Worm (Caenorhabditis elegans) whole organism, L1 larva: Measurements from ENCODE around the gene R07A4.4.

ENCODE experiments used
- C16A3.4 ChIP-seq: fragments of 150-350 bp; optimal IDR thresholded peaks from 2 replicates; lab custom pipeline; 2014; ENCODE audit warnings: missing biosample characterization, missing genetic modification characterization
- F16B12.6 ChIP-seq: fragments of 150-350 bp; optimal IDR thresholded peaks from 2 replicates; lab custom pipeline; 2014; ENCODE audit warnings: missing biosample characterization, missing genetic modification characterization
- Y116A8C.19 ChIP-seq: sonication (generic microtip); optimal IDR thresholded peaks from 2 replicates; lab custom pipeline; 2016; ENCODE audit warnings: missing compliant biosample characterization, missing genetic modification characterization, borderline replicate concordance
- aha-1 ChIP-seq: fragments of 150-350 bp; optimal IDR thresholded peaks from 2 replicates; lab custom pipeline; 2014; ENCODE audit warnings: missing biosample characterization, missing genetic modification characterization
- ama-1 ChIP-seq: fragments of 150-350 bp; optimal IDR thresholded peaks from 2 replicates; lab custom pipeline; 2014
- blmp-1 ChIP-seq: fragments of 150-350 bp; optimal IDR thresholded peaks from 2 replicates; lab custom pipeline; 2014; ENCODE audit warnings: missing biosample characterization, missing genetic modification characterization
- ceh-82 ChIP-seq, 3 experiments: fragments of 150-350 bp in 1 of 3; sonication (generic microtip) in 2 of 3; optimal IDR thresholded peaks; 2 replicates each; lab custom pipeline; 2014 to 2017; ENCODE audit warnings: missing biosample characterization in 3 of 3, missing genetic modification characterization in 3 of 3
- ceh-88 ChIP-seq: fragments of 200-800 bp; sonication (Bioruptor generic); IDR thresholded peaks from 2 replicates; pipeline ENCODE4 v1.3.6; 2022; ENCODE audit warnings: missing genetic modification characterization, missing compliant biosample characterization
- dpl-1 ChIP-seq, 3 experiments: fragments of 150-350 bp in 2 of 3; sonication (generic microtip) in 1 of 3; optimal IDR thresholded peaks; 2 replicates each; lab custom pipeline; 2014 to 2017; ENCODE audit warnings: missing biosample characterization in 3 of 3, missing genetic modification characterization in 3 of 3, missing genetic modification reagents in 3 of 3
- dsc-1 ChIP-seq: sonication (generic microtip); optimal IDR thresholded peaks from 2 replicates; lab custom pipeline; 2016; ENCODE audit warnings: mild to moderate bottlenecking, missing genetic modification characterization, missing compliant biosample characterization
- efl-1 ChIP-seq, 4 experiments: fragments of 150-350 bp; optimal IDR thresholded peaks in 3 of 4; peaks in 1 of 4; 1 replicate in 1 of 4; 2 replicates in 3 of 4; lab custom pipeline; 2014; ENCODE audit warnings: missing biosample characterization in 2 of 4, missing genetic modification characterization in 2 of 4, missing genetic modification reagents in 2 of 4
- efl-3 ChIP-seq: fragments of 200-800 bp; sonication (Bioruptor generic); optimal IDR thresholded peaks from 2 replicates; lab custom pipeline; 2018; ENCODE audit warnings: mild to moderate bottlenecking, missing genetic modification characterization, missing compliant biosample characterization
- egl-13 ChIP-seq: sonication (generic microtip); optimal IDR thresholded peaks from 2 replicates; lab custom pipeline; 2016; ENCODE audit warnings: missing genotype, missing genetic modification reagents, missing genetic modification characterization, missing compliant biosample characterization
- egl-27 ChIP-seq, 2 experiments: fragments of 150-350 bp in 1 of 2; sonication (generic microtip); optimal IDR thresholded peaks; 3 replicates each; lab custom pipeline; 2017 to 2018; ENCODE audit warnings: missing biosample characterization in 2 of 2, missing genetic modification characterization in 2 of 2, missing genetic modification reagents in 2 of 2
- elt-2 ChIP-seq: sonication (generic microtip); optimal IDR thresholded peaks from 2 replicates; lab custom pipeline; 2016; ENCODE audit warnings: missing genetic modification characterization, mild to moderate bottlenecking, inconsistent platforms, missing compliant biosample characterization, missing genetic modification reagents
- fkh-10 ChIP-seq: sonication (generic microtip); optimal IDR thresholded peaks from 2 replicates; lab custom pipeline; 2017; ENCODE audit warnings: missing biosample characterization, missing genetic modification reagents, missing genetic modification characterization
- fkh-8 ChIP-seq: sonication (generic microtip); optimal IDR thresholded peaks from 2 replicates; lab custom pipeline; 2016; ENCODE audit warnings: mild to moderate bottlenecking, missing genetic modification characterization, missing compliant biosample characterization
- fos-1 ChIP-seq: fragments of 150-350 bp; optimal IDR thresholded peaks from 2 replicates; lab custom pipeline; 2014; ENCODE audit warnings: missing biosample characterization, missing genetic modification characterization
- grh-1 ChIP-seq: fragments of 200-800 bp; sonication (Bioruptor generic); IDR thresholded peaks from 2 replicates; pipeline ENCODE4 v1.3.6; 2022; ENCODE audit warnings: missing genetic modification reagents, missing genetic modification characterization, missing compliant biosample characterization
- hpl-2 ChIP-seq: fragments of 150-350 bp; optimal IDR thresholded peaks from 2 replicates; lab custom pipeline; 2014; ENCODE audit warnings: missing biosample characterization, missing genetic modification reagents, missing genetic modification characterization
- irx-1 ChIP-seq: sonication (generic microtip); optimal IDR thresholded peaks from 2 replicates; lab custom pipeline; 2016; ENCODE audit warnings: missing genetic modification characterization, missing compliant biosample characterization
- jun-1 ChIP-seq: fragments of 150-350 bp; optimal IDR thresholded peaks from 2 replicates; lab custom pipeline; 2014; ENCODE audit warnings: missing biosample characterization, missing genetic modification reagents, missing genetic modification characterization
- lin-13 ChIP-seq: fragments of 150-350 bp; optimal IDR thresholded peaks from 2 replicates; lab custom pipeline; 2014; ENCODE audit warnings: missing biosample characterization, missing genetic modification reagents, missing genetic modification characterization
- lin-14 ChIP-seq: fragments of 200-800 bp; sonication (Bioruptor generic); optimal IDR thresholded peaks from 2 replicates; lab custom pipeline; 2018; ENCODE audit warnings: mild to moderate bottlenecking, missing genetic modification characterization, moderate library complexity, missing compliant biosample characterization
- lin-15B ChIP-seq: fragments of 150-350 bp; sonication (generic microtip); optimal IDR thresholded peaks from 3 replicates; lab custom pipeline; 2014; ENCODE audit warnings: missing biosample characterization, missing genetic modification characterization
- lin-35 ChIP-seq, 2 experiments: fragments of 150-350 bp; optimal IDR thresholded peaks; 2 replicates each; lab custom pipeline; 2014; ENCODE audit warnings: missing biosample characterization in 2 of 2, missing genetic modification characterization in 2 of 2, missing genetic modification reagents in 2 of 2
- lin-39 ChIP-seq: fragments of 150-350 bp; optimal IDR thresholded peaks from 2 replicates; lab custom pipeline; 2014; ENCODE audit warnings: missing biosample characterization, missing genetic modification reagents, missing genetic modification characterization
- lir-3 ChIP-seq: sonication (generic microtip); optimal IDR thresholded peaks from 2 replicates; lab custom pipeline; 2016; ENCODE audit warnings: mild to moderate bottlenecking, missing genetic modification characterization, moderate library complexity, missing compliant biosample characterization; ENCODE audit not compliant: poor library complexity
- lsy-2 ChIP-seq, 2 experiments: fragments of 150-350 bp; optimal IDR thresholded peaks; 2 replicates each; lab custom pipeline; 2014; ENCODE audit warnings: missing biosample characterization in 2 of 2, missing genetic modification characterization in 2 of 2
- mdl-1 ChIP-seq, 2 experiments: fragments of 150-350 bp; optimal IDR thresholded peaks; 2 replicates each; lab custom pipeline; 2014 to 2017; ENCODE audit warnings: missing biosample characterization in 2 of 2, missing genetic modification characterization in 2 of 2, inconsistent platforms in 1 of 2
- mef-2 ChIP-seq: fragments of 150-350 bp; optimal IDR thresholded peaks from 2 replicates; lab custom pipeline; 2014; ENCODE audit warnings: missing biosample characterization, missing genetic modification characterization
- mep-1 ChIP-seq: fragments of 150-350 bp; optimal IDR thresholded peaks from 2 replicates; lab custom pipeline; 2014; ENCODE audit warnings: missing biosample characterization, missing genetic modification characterization
- nhr-11 ChIP-seq: fragments of 150-350 bp; optimal IDR thresholded peaks from 2 replicates; lab custom pipeline; 2014; ENCODE audit warnings: missing biosample characterization, missing genetic modification characterization
- nhr-12 ChIP-seq: sonication (generic microtip); optimal IDR thresholded peaks from 2 replicates; lab custom pipeline; 2017; ENCODE audit warnings: missing biosample characterization, missing genetic modification characterization
- nhr-19 ChIP-seq: fragments of 200-800 bp; sonication (Bioruptor generic); conservative IDR thresholded peaks from 2 replicates; pipeline ENCODE4 v1.3.6; 2022; ENCODE audit warnings: missing genetic modification characterization, missing compliant biosample characterization
- nhr-20 ChIP-seq: sonication (generic microtip); optimal IDR thresholded peaks from 2 replicates; lab custom pipeline; 2016; ENCODE audit warnings: mild to moderate bottlenecking, missing genetic modification characterization, missing compliant biosample characterization
- nhr-76 ChIP-seq: sonication (generic microtip); optimal IDR thresholded peaks from 2 replicates; lab custom pipeline; 2017; ENCODE audit warnings: missing biosample characterization, missing genetic modification characterization
- nhr-77 ChIP-seq: fragments of 150-350 bp; optimal IDR thresholded peaks from 2 replicates; lab custom pipeline; 2014; ENCODE audit warnings: missing biosample characterization, missing genetic modification characterization
- nhr-85 ChIP-seq: sonication (generic microtip); peaks from one replicate; lab custom pipeline; 2016; ENCODE audit warnings: missing genetic modification characterization, inconsistent platforms, missing compliant biosample characterization
- pax-3 ChIP-seq: fragments of 200-800 bp; sonication (Bioruptor generic); optimal IDR thresholded peaks from 2 replicates; lab custom pipeline; 2018; ENCODE audit warnings: mild to moderate bottlenecking, missing genetic modification characterization, moderate library complexity, missing compliant biosample characterization
- rnt-1 ChIP-seq: sonication (generic microtip); optimal IDR thresholded peaks from 2 replicates; lab custom pipeline; 2016; ENCODE audit warnings: mild to moderate bottlenecking, missing genetic modification characterization, moderate library complexity, missing compliant biosample characterization
- skn-1 ChIP-seq: fragments of 150-350 bp; optimal IDR thresholded peaks from 2 replicates; lab custom pipeline; 2014; ENCODE audit warnings: missing biosample characterization, missing genetic modification characterization
- snu-23 ChIP-seq: sonication (generic microtip); optimal IDR thresholded peaks from 2 replicates; lab custom pipeline; 2016; ENCODE audit warnings: missing genetic modification characterization, missing compliant biosample characterization
- sptf-1 ChIP-seq: fragments of 150-350 bp; optimal IDR thresholded peaks from 2 replicates; lab custom pipeline; 2014; ENCODE audit warnings: missing biosample characterization, missing genetic modification characterization
- sup-37 ChIP-seq: fragments of 200-800 bp; sonication (Bioruptor generic); optimal IDR thresholded peaks from 2 replicates; lab custom pipeline; 2018; ENCODE audit warnings: mild to moderate bottlenecking, missing genetic modification characterization, missing compliant biosample characterization
- swsn-7 ChIP-seq: sonication (generic microtip); optimal IDR thresholded peaks from 2 replicates; lab custom pipeline; 2016; ENCODE audit warnings: missing genetic modification characterization, missing compliant biosample characterization
- unc-30 ChIP-seq: sonication (generic microtip); optimal IDR thresholded peaks from 2 replicates; lab custom pipeline; 2017; ENCODE audit warnings: missing biosample characterization, missing genetic modification characterization
- unc-62 ChIP-seq: fragments of 150-350 bp; optimal IDR thresholded peaks from 2 replicates; lab custom pipeline; 2014; ENCODE audit warnings: missing biosample characterization, missing genetic modification reagents, missing genetic modification characterization
- unc-86 ChIP-seq: sonication (generic microtip); optimal IDR thresholded peaks from 2 replicates; lab custom pipeline; 2016; ENCODE audit warnings: missing genetic modification characterization, missing compliant biosample characterization
- vab-15 ChIP-seq: sonication (generic microtip); optimal IDR thresholded peaks from 2 replicates; lab custom pipeline; 2017; ENCODE audit warnings: missing genotype, mild to moderate bottlenecking, missing genetic modification characterization, missing compliant biosample characterization
- xbp-1 ChIP-seq: sonication (generic microtip); optimal IDR thresholded peaks from 2 replicates; lab custom pipeline; 2016; ENCODE audit warnings: missing genetic modification characterization, missing compliant biosample characterization
- ztf-11 ChIP-seq, 2 experiments: sonication (generic microtip); optimal IDR thresholded peaks; 2 replicates each; lab custom pipeline; 2016 to 2017; ENCODE audit warnings: missing genetic modification characterization in 2 of 2, missing biosample characterization in 1 of 2, missing compliant biosample characterization in 1 of 2

Gene R07A4.4

ce11 chrX:10768289-10769153, 11.0 kb upstream of the R07A4.4 start:
- no peak for TF ChIP-seq nhr-11 (tag; lab: Kevin White, UChicago)
- peak; percentile 22 for TF ChIP-seq snu-23 (GFP tag; lab: Kevin White, UChicago)
- TF ChIP-seq efl-1 (optimal IDR thresholded peaks at IDR 0.05; lab: Kevin White, UChicago), result no peak
- TF ChIP-seq efl-1 (GFP tag; optimal IDR thresholded peaks at IDR 0.05 in 1 of 2; lab: Kevin White, UChicago), result peak in 1 of 2 experiments; percentile 19
- no peak for TF ChIP-seq Y116A8C.19 (tag; lab: Kevin White, UChicago)
- no peak for TF ChIP-seq ceh-88 (GFP tag; lab: Robert Waterston, UW)
- no peak for TF ChIP-seq nhr-77 (tag; lab: Kevin White, UChicago)
- TF ChIP-seq xbp-1 (tag; lab: Kevin White, UChicago), result no peak
- TF ChIP-seq lin-13 (GFP tag; lab: Kevin White, UChicago), result no peak
- no peak for TF ChIP-seq swsn-7
- TF ChIP-seq egl-13 (tag; lab: Kevin White, UChicago), result peak; percentile 40
- TF ChIP-seq fkh-8 (tag; lab: Kevin White, UChicago), result peak; percentile 61
- no peak for TF ChIP-seq lsy-2 (tag; optimal IDR thresholded peaks at IDR 0.05; lab: Kevin White, UChicago)
- TF ChIP-seq F16B12.6 (tag; lab: Kevin White, UChicago), result no peak
- TF ChIP-seq fkh-10 (GFP tag; lab: Kevin White, UChicago), result peak; percentile 43
- TF ChIP-seq dpl-1 (GFP tag; optimal IDR thresholded peaks at IDR 0.05; lab: Kevin White, UChicago), result no peak
- no peak for TF ChIP-seq C16A3.4 (tag; lab: Kevin White, UChicago)
- TF ChIP-seq ceh-82 (tag; optimal IDR thresholded peaks at IDR 0.05; lab: Kevin White, UChicago), result peak in 2 of 3 experiments; percentile 25 to 42
- TF ChIP-seq mdl-1 (tag; optimal IDR thresholded peaks at IDR 0.05; lab: Kevin White, UChicago), result no peak
- no peak for TF ChIP-seq lin-39 (tag; lab: Kevin White, UChicago)
- TF ChIP-seq ama-1 (lab: Kevin White, UChicago), result no peak
- no peak for TF ChIP-seq sup-37 (GFP tag; lab: Kevin White, UChicago)
- TF ChIP-seq hpl-2, result no peak
- TF ChIP-seq efl-3 (GFP tag; lab: Kevin White, UChicago), result no peak
- no peak for TF ChIP-seq skn-1
- TF ChIP-seq mef-2 (tag; lab: Kevin White, UChicago), result no peak
- TF ChIP-seq rnt-1 (tag; lab: Kevin White, UChicago), result peak; percentile 8
- TF ChIP-seq unc-30 (tag; lab: Kevin White, UChicago), result no peak
- no peak for TF ChIP-seq aha-1 (tag; lab: Kevin White, UChicago)
- peak; percentile 44 for TF ChIP-seq dsc-1 (tag; lab: Kevin White, UChicago)
- TF ChIP-seq elt-2, result no peak
- TF ChIP-seq unc-62 (GFP tag; lab: Kevin White, UChicago), result no peak
- TF ChIP-seq lir-3 (tag; lab: Kevin White, UChicago), result no peak
- no peak for TF ChIP-seq nhr-12 (tag; lab: Kevin White, UChicago)
- no peak for TF ChIP-seq egl-27 (tag; optimal IDR thresholded peaks at IDR 0.05; lab: Kevin White, UChicago)
- no peak for TF ChIP-seq ztf-11 (tag; optimal IDR thresholded peaks at IDR 0.05; lab: Kevin White, UChicago)
- TF ChIP-seq blmp-1 (tag; lab: Kevin White, UChicago), result peak; percentile 55
- peak; percentile 71 for TF ChIP-seq lin-14
- peak in 1 of 2 experiments; percentile 2 for TF ChIP-seq lin-35 (GFP tag; optimal IDR thresholded peaks at IDR 0.05; lab: Kevin White, UChicago)
- TF ChIP-seq nhr-85 (tag; lab: Kevin White, UChicago), result peak; percentile 89
- no peak for TF ChIP-seq nhr-20
- TF ChIP-seq fos-1 (tag; lab: Kevin White, UChicago), result no peak
- no peak for TF ChIP-seq grh-1
- TF ChIP-seq nhr-76, result no peak
- TF ChIP-seq lin-15B (tag; lab: Kevin White, UChicago), result no peak
- no peak for TF ChIP-seq unc-86 (tag; lab: Kevin White, UChicago)
- no peak for TF ChIP-seq irx-1 (tag; lab: Kevin White, UChicago)
- TF ChIP-seq mep-1 (tag; lab: Kevin White, UChicago), result no peak
- TF ChIP-seq sptf-1 (tag; lab: Kevin White, UChicago), result no peak
- peak; percentile 5 for TF ChIP-seq jun-1 (tag; lab: Kevin White, UChicago)
- TF ChIP-seq vab-15 (tag; lab: Kevin White, UChicago), result no peak
- no peak for TF ChIP-seq pax-3 (tag; lab: Kevin White, UChicago)
- no peak; the same call in 1 of the 2 replicates for TF ChIP-seq nhr-19 (GFP tag; lab: Robert Waterston, UW)
